Worm (Caenorhabditis elegans) whole organism, late embryonic: ENCODE data around the gene sdz-27.

ENCODE experiments used
- ama-1 ChIP-seq: fragments of 150-350 bp; optimal IDR thresholded peaks from 2 replicates; lab custom pipeline; 2014
- ceh-6 ChIP-seq: fragments of 200-800 bp; sonication (Bioruptor generic); optimal IDR thresholded peaks from 2 replicates; lab custom pipeline; 2018; ENCODE audit warnings: mild to moderate bottlenecking, missing genetic modification characterization, missing compliant biosample characterization
- elt-2 ChIP-seq: sonication (generic microtip); optimal IDR thresholded peaks from 2 replicates; lab custom pipeline; 2016; ENCODE audit warnings: missing genetic modification reagents, missing genetic modification characterization, missing compliant biosample characterization
- lim-6 ChIP-seq: sonication (generic microtip); optimal IDR thresholded peaks from 2 replicates; lab custom pipeline; 2016; ENCODE audit warnings: missing genetic modification characterization, missing compliant biosample characterization

ce11 chrIV:11225206-11225605 is 38.4 kb downstream of the sdz-27 start, which contains the start of gene col-125:
- TF ChIP-seq ama-1 (lab: Kevin White, UChicago) = no peak
- TF ChIP-seq lim-6 (tag; lab: Kevin White, UChicago) = no peak
- TF ChIP-seq ceh-6 (GFP tag; lab: Kevin White, UChicago) = no peak
- no peak for TF ChIP-seq elt-2 (tag; lab: Kevin White, UChicago)
